Fruit fly (Drosophila melanogaster): ENCODE data around the gene CG3164.

The CG3164 gene

DNA sequence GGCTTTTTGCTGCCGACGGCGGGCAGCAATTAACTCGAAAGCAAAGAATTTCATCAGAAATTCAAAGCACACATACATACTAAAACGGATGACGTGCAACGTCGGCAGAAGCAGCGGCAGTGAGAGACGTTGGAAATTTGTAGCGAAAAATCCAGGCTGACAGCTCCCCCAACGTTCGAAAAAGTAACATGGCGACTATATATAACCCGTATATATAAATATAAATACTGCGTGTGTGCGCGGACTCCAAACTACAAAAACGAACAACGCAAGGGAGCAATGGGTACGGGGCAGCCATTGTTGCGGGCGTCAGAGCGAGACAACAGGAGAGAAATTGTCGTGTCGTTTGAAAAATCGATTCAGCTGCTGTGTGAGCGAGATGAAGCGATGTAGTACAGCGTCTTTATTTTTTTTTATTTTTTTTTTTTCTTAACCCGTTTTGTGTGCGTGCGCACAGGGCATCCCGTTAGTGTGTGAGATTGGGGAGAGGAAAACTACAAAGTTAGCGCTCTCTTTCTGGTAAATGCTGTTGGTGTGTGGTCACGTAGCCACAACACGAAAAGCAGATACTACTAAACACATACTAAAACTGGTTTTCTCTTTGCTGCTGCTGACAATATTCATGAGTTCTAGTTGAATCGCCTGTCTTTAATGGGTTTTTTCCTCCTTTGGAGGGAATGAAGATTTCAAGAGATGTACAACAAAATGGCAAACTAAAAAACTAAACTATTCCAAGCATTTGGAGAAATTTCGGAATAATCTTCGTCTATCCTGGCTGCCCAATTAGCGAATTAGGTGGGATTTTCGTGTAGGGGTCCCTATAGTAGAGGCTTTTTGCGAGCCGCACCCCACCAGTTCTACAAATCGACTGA is 30.2 kb upstream of the CG3164 start (continued):
- peak; percentile 56 for TF ChIP-seq lab (GFP tag; optimal IDR thresholded peaks at IDR 0.05)
- no peak for TF ChIP-seq CG6813 (GFP tag; optimal IDR thresholded peaks at IDR 0.05)
- TF ChIP-seq yki (optimal IDR thresholded peaks at IDR 0.05): no peak
- TF ChIP-seq Dbx (GFP tag; IDR thresholded peaks at IDR 0.05): no peak
- TF ChIP-seq CG8290 (GFP tag; optimal IDR thresholded peaks at IDR 0.05): no peak
- peak in 1 of 2 experiments; percentile 5 for TF ChIP-seq CG8290 (tag; optimal IDR thresholded peaks at IDR 0.05)
- no peak for TF ChIP-seq Hr78 (GFP tag; optimal IDR thresholded peaks at IDR 0.05)
- TF ChIP-seq Atf6 (GFP tag; IDR thresholded peaks at IDR 0.05): no peak
- TF ChIP-seq klu (GFP tag; IDR thresholded peaks at IDR 0.05): no peak
- no peak for TF ChIP-seq pzg (GFP tag; optimal IDR thresholded peaks at IDR 0.05)
- peak; percentile 21 for TF ChIP-seq dm (GFP tag; optimal IDR thresholded peaks at IDR 0.05)
- no peak for TF ChIP-seq maf-S (GFP tag; optimal IDR thresholded peaks at IDR 0.05)
- no peak for TF ChIP-seq D19B (GFP tag; optimal IDR thresholded peaks at IDR 0.05)
- peak; percentile 43 for TF ChIP-seq CG1603 (tag; optimal IDR thresholded peaks at IDR 0.05)
- TF ChIP-seq ind (GFP tag; optimal IDR thresholded peaks at IDR 0.05): no peak
- no peak for TF ChIP-seq dan (GFP tag; IDR thresholded peaks at IDR 0.05)
- TF ChIP-seq vfl (GFP tag; optimal IDR thresholded peaks at IDR 0.05): peak; percentile 58
- no peak for TF ChIP-seq Atf-2 (GFP tag; optimal IDR thresholded peaks at IDR 0.05)
- peak; percentile 52 for TF ChIP-seq CG17568 (GFP tag; optimal IDR thresholded peaks at IDR 0.05)
- no peak for TF ChIP-seq CG15073 (GFP tag; optimal IDR thresholded peaks at IDR 0.05)
- TF ChIP-seq btn (GFP tag; optimal IDR thresholded peaks at IDR 0.05): no peak
- no peak for TF ChIP-seq nerfin-2 (GFP tag; IDR thresholded peaks at IDR 0.05; ENCODE audit: partially characterized antibody)
- TF ChIP-seq scrt (GFP tag; optimal IDR thresholded peaks at IDR 0.05): peak; percentile 62
- no peak for TF ChIP-seq CG2712 (tag; optimal IDR thresholded peaks at IDR 0.05)
- no peak for TF ChIP-seq cas (GFP tag; IDR thresholded peaks at IDR 0.05)
- no peak for TF ChIP-seq shn (GFP tag; optimal IDR thresholded peaks at IDR 0.05)
- peak; percentile 48 for TF ChIP-seq caup (GFP tag; optimal IDR thresholded peaks at IDR 0.05; ENCODE audit: severe bottlenecking)
- no peak for TF ChIP-seq CG7357 (GFP tag; IDR thresholded peaks at IDR 0.05)
- peak; percentile 86 for TF ChIP-seq Med (GFP tag)
- no peak for TF ChIP-seq Side (GFP tag; optimal IDR thresholded peaks at IDR 0.05)
- no peak for TF ChIP-seq so (GFP tag; IDR thresholded peaks at IDR 0.05)
- no peak for TF ChIP-seq Fer3 (tag; optimal IDR thresholded peaks at IDR 0.05)
- no peak for TF ChIP-seq Ravus (GFP tag; IDR thresholded peaks at IDR 0.05)
- TF ChIP-seq Xbp1 (GFP tag; optimal IDR thresholded peaks at IDR 0.05): no peak
- no peak for TF ChIP-seq zen (tag; optimal IDR thresholded peaks at IDR 0.05)
- TF ChIP-seq CG43689 (GFP tag; IDR thresholded peaks at IDR 0.05): no peak
- TF ChIP-seq her (GFP tag; optimal IDR thresholded peaks at IDR 0.05): no peak
- no peak for TF ChIP-seq CG17612 (GFP tag; IDR thresholded peaks at IDR 0.05)
- TF ChIP-seq jumu (GFP tag; optimal IDR thresholded peaks at IDR 0.05): peak; percentile 10
- TF ChIP-seq CG11093 (GFP tag; IDR thresholded peaks at IDR 0.05): no peak; the same call in 2 of the 3 replicates
- TF ChIP-seq chn (GFP tag; optimal IDR thresholded peaks at IDR 0.05): peak; percentile 24
- TF ChIP-seq row (GFP tag; IDR thresholded peaks at IDR 0.05): no peak
- TF ChIP-seq CG42726 (GFP tag; IDR thresholded peaks at IDR 0.05; ENCODE audit: partially characterized antibody): no peak
- TF ChIP-seq CG12769 (tag; optimal IDR thresholded peaks at IDR 0.05): peak; percentile 89
- TF ChIP-seq tna (GFP tag; IDR thresholded peaks at IDR 0.05; ENCODE audit: partially characterized antibody): no peak
- peak; percentile 38 for TF ChIP-seq Deaf1 (tag; optimal IDR thresholded peaks at IDR 0.05)
- no peak for TF ChIP-seq CG14667 (GFP tag; IDR thresholded peaks at IDR 0.05)
- peak; percentile 31 for TF ChIP-seq nerfin-1 (tag; optimal IDR thresholded peaks at IDR 0.05)
- no peak for TF ChIP-seq tio (GFP tag; optimal IDR thresholded peaks at IDR 0.05)
- peak; percentile 50 for TF ChIP-seq ftz-f1 (GFP tag; optimal IDR thresholded peaks at IDR 0.05)

Measured in whole organism, embryonic.